Fruit fly (Drosophila melanogaster) whole organism, embryonic: ENCODE measurements around the gene CG7841.

ENCODE experiments used
- Antp ChIP-seq: fragments of 200-800 bp; sonication (Bioruptor generic); optimal IDR thresholded peaks from 3 replicates; lab custom pipeline; 2016; ENCODE audit warnings: missing biosample characterization, missing genetic modification characterization
- Atf6 ChIP-seq: fragments of 200-800 bp; sonication (Bioruptor generic); IDR thresholded peaks from 2 replicates; pipeline ENCODE4 v1.3.6; 2022; ENCODE audit warnings: missing biosample characterization, missing genetic modification characterization
- CG1024 ChIP-seq: fragments of 200-800 bp; sonication (Bioruptor generic); IDR thresholded peaks from 2 replicates; pipeline ENCODE4 v1.3.6; 2022; ENCODE audit warnings: missing biosample characterization, missing genetic modification characterization
- CG10274 ChIP-seq: fragments of 200-800 bp; sonication (Bioruptor generic); optimal IDR thresholded peaks from 3 replicates; lab custom pipeline; 2017; ENCODE audit warnings: missing biosample characterization, mild to moderate bottlenecking, missing genetic modification characterization
- CG11247 ChIP-seq: fragments of 200-800 bp; sonication (Bioruptor generic); IDR thresholded peaks from 2 replicates; pipeline ENCODE4 v1.3.6; 2022; ENCODE audit warnings: missing biosample characterization, missing genetic modification characterization
- CG11696 ChIP-seq: fragments of 200-800 bp; sonication (Bioruptor generic); IDR thresholded peaks from 2 replicates; pipeline ENCODE4 v1.3.6; 2022; ENCODE audit warnings: missing biosample characterization, missing genetic modification characterization
- CG12071 ChIP-seq: fragments of 200-800 bp; sonication (Bioruptor generic); optimal IDR thresholded peaks from 3 replicates; lab custom pipeline; 2018; ENCODE audit warnings: missing biosample characterization, mild to moderate bottlenecking, missing genetic modification characterization
- CG12104 ChIP-seq: fragments of 200-800 bp; sonication (Bioruptor generic); optimal IDR thresholded peaks from 3 replicates; lab custom pipeline; 2016; ENCODE audit warnings: missing biosample characterization, missing genetic modification characterization
- CG13894 ChIP-seq: fragments of 200-800 bp; sonication (Bioruptor generic); optimal IDR thresholded peaks from 3 replicates; lab custom pipeline; 2018; ENCODE audit warnings: missing biosample characterization, mild to moderate bottlenecking, missing genetic modification characterization, moderate library complexity
- CG14050 ChIP-seq: fragments of 200-800 bp; sonication (Bioruptor generic); IDR thresholded peaks from 3 replicates; pipeline ENCODE4 v1.3.6; 2022; ENCODE audit warnings: missing biosample characterization, missing genetic modification characterization
- CG15073 ChIP-seq: fragments of 200-800 bp; sonication (Bioruptor generic); optimal IDR thresholded peaks from 2 replicates; lab custom pipeline; 2016; ENCODE audit warnings: missing biosample characterization, missing genetic modification characterization
- CG16815 ChIP-seq: fragments of 200-800 bp; sonication (Bioruptor generic); optimal IDR thresholded peaks from 3 replicates; lab custom pipeline; 2017; ENCODE audit warnings: missing biosample characterization, mild to moderate bottlenecking, missing genetic modification characterization
- CG2116 ChIP-seq: fragments of 200-800 bp; sonication (Bioruptor generic); optimal IDR thresholded peaks from 3 replicates; lab custom pipeline; 2018; ENCODE audit warnings: missing biosample characterization, mild to moderate bottlenecking, missing genetic modification characterization
- CG2129 ChIP-seq: fragments of 200-800 bp; sonication (Bioruptor generic); IDR thresholded peaks from 2 replicates; pipeline ENCODE4 v1.3.6; 2022; ENCODE audit warnings: missing biosample characterization, missing genetic modification characterization; ENCODE audit not compliant: partially characterized antibody
- CG3065 ChIP-seq: fragments of 200-800 bp; sonication (Bioruptor generic); optimal IDR thresholded peaks from 2 replicates; lab custom pipeline; 2016; ENCODE audit warnings: missing biosample characterization, missing genetic modification characterization
- CG34224 ChIP-seq: fragments of 200-800 bp; sonication (Bioruptor generic); IDR thresholded peaks from 3 replicates; pipeline ENCODE4 v1.3.6; 2022; ENCODE audit warnings: missing biosample characterization, missing genetic modification characterization; ENCODE audit not compliant: partially characterized antibody
- CG6175 ChIP-seq: fragments of 200-800 bp; sonication (Bioruptor generic); IDR thresholded peaks from 3 replicates; pipeline ENCODE4 v1.3.6; 2022; ENCODE audit warnings: missing biosample characterization, missing genetic modification characterization
- CG7928 ChIP-seq: fragments of 200-800 bp; sonication (Bioruptor generic); optimal IDR thresholded peaks from 2 replicates; lab custom pipeline; 2017; ENCODE audit warnings: missing biosample characterization, mild to moderate bottlenecking, missing genetic modification characterization
- CG9215 ChIP-seq: fragments of 200-800 bp; sonication (Bioruptor generic); IDR thresholded peaks from 2 replicates; pipeline ENCODE4 v1.3.6; 2022; ENCODE audit warnings: missing biosample characterization, missing genetic modification characterization
- D19B ChIP-seq: fragments of 200-800 bp; sonication (Bioruptor generic); optimal IDR thresholded peaks from 2 replicates; lab custom pipeline; 2017; ENCODE audit warnings: missing biosample characterization, mild to moderate bottlenecking, missing genetic modification characterization
- Dbx ChIP-seq: fragments of 200-800 bp; sonication (Bioruptor generic); IDR thresholded peaks from 3 replicates; pipeline ENCODE4 v1.3.6; 2022; ENCODE audit warnings: missing biosample characterization, missing genetic modification characterization
- Doc3 ChIP-seq: fragments of 200-800 bp; sonication (Bioruptor generic); IDR thresholded peaks from 3 replicates; pipeline ENCODE4 v1.3.6; 2022; ENCODE audit warnings: missing biosample characterization, missing genetic modification characterization; ENCODE audit not compliant: partially characterized antibody
- E2f1 ChIP-seq: fragments of 200-800 bp; sonication (Bioruptor generic); IDR thresholded peaks from 2 replicates; pipeline ENCODE4 v1.3.6; 2022; ENCODE audit warnings: missing biosample characterization, missing genetic modification characterization
- Elba2 ChIP-seq: fragments of 200-800 bp; sonication (Bioruptor generic); optimal IDR thresholded peaks from 3 replicates; lab custom pipeline; 2016; ENCODE audit warnings: missing biosample characterization, missing genetic modification characterization
- Ets65A ChIP-seq: fragments of 200-800 bp; sonication (Bioruptor generic); peaks from one replicate; lab custom pipeline; 2016; ENCODE audit warnings: missing biosample characterization, missing genetic modification characterization
- Fer3 ChIP-seq: fragments of 200-800 bp; sonication (Bioruptor generic); optimal IDR thresholded peaks from 2 replicates; lab custom pipeline; 2018; ENCODE audit warnings: missing biosample characterization, mild to moderate bottlenecking, missing genetic modification characterization, moderate library complexity
- HLH3B ChIP-seq: fragments of 200-800 bp; sonication (Bioruptor generic); IDR thresholded peaks from 2 replicates; pipeline ENCODE4 v1.3.6; 2022; ENCODE audit warnings: missing biosample characterization, missing genetic modification characterization
- Hey ChIP-seq: fragments of 200-800 bp; sonication (Bioruptor generic); optimal IDR thresholded peaks from 3 replicates; lab custom pipeline; 2018; ENCODE audit warnings: missing biosample characterization, mild to moderate bottlenecking, missing genetic modification characterization
- Hr78 ChIP-seq, 2 experiments: fragments of 200-800 bp in 1 of 2; fragments of >200 bp in 1 of 2; sonication (Bioruptor generic) in 1 of 2; optimal IDR thresholded peaks; 2 replicates each; lab custom pipeline; 2017 to 2019; ENCODE audit warnings: missing biosample characterization in 2 of 2, missing genetic modification characterization in 2 of 2, mild to moderate bottlenecking in 1 of 2, moderate library complexity in 1 of 2
- MBD-R2 ChIP-seq: fragments of 200-800 bp; sonication (Bioruptor generic); IDR thresholded peaks from 2 replicates; pipeline ENCODE4 v1.3.6; 2022; ENCODE audit warnings: missing biosample characterization, missing genetic modification characterization
- PHDP ChIP-seq: fragments of 200-800 bp; sonication (Bioruptor generic); optimal IDR thresholded peaks from 3 replicates; lab custom pipeline; 2018; ENCODE audit warnings: missing biosample characterization, mild to moderate bottlenecking, missing genetic modification characterization, moderate library complexity
- Rx ChIP-seq: fragments of 200-800 bp; sonication (Bioruptor generic); IDR thresholded peaks from 2 replicates; pipeline ENCODE4 v1.3.6; 2022; ENCODE audit warnings: missing biosample characterization, missing genetic modification characterization
- bcd ChIP-seq: fragments of 200-800 bp; sonication (Bioruptor generic); optimal IDR thresholded peaks from 2 replicates; lab custom pipeline; 2017; ENCODE audit warnings: missing biosample characterization, mild to moderate bottlenecking, missing genetic modification characterization
- btn ChIP-seq: fragments of 200-800 bp; sonication (Bioruptor generic); optimal IDR thresholded peaks from 2 replicates; lab custom pipeline; 2016; ENCODE audit warnings: missing biosample characterization, missing genetic modification characterization
- croc ChIP-seq: fragments of 200-800 bp; sonication (Bioruptor generic); conservative IDR thresholded peaks from 3 replicates; pipeline ENCODE4 v1.3.6; 2022; ENCODE audit warnings: missing biosample characterization, missing genetic modification characterization
- dimm ChIP-seq: fragments of 200-800 bp; sonication (Bioruptor generic); IDR thresholded peaks from 2 replicates; pipeline ENCODE4 v1.3.6; 2022; ENCODE audit warnings: missing biosample characterization, missing genetic modification characterization
- dmrt99B ChIP-seq: fragments of 200-800 bp; sonication (Bioruptor generic); optimal IDR thresholded peaks from 2 replicates; lab custom pipeline; 2018; ENCODE audit warnings: missing biosample characterization, mild to moderate bottlenecking, missing genetic modification characterization, moderate library complexity
- dysf ChIP-seq: fragments of 200-800 bp; sonication (Bioruptor generic); IDR thresholded peaks from 3 replicates; pipeline ENCODE4 v1.3.6; 2022; ENCODE audit warnings: missing biosample characterization, missing genetic modification characterization
- fd64A ChIP-seq: fragments of 200-800 bp; sonication (Bioruptor generic); optimal IDR thresholded peaks from 3 replicates; lab custom pipeline; 2018; ENCODE audit warnings: missing biosample characterization, mild to moderate bottlenecking, missing genetic modification characterization
- grau ChIP-seq: fragments of 200-800 bp; optimal IDR thresholded peaks from 3 replicates; lab custom pipeline; 2019; ENCODE audit warnings: missing biosample characterization, mild to moderate bottlenecking, missing genetic modification characterization, moderate library complexity
- kah ChIP-seq: fragments of 200-800 bp; sonication (Bioruptor generic); optimal IDR thresholded peaks from 2 replicates; lab custom pipeline; 2018; ENCODE audit warnings: missing biosample characterization, mild to moderate bottlenecking, missing genetic modification characterization
- lbe ChIP-seq: fragments of 200-800 bp; sonication (Bioruptor generic); optimal IDR thresholded peaks from 2 replicates; lab custom pipeline; 2016; ENCODE audit warnings: missing biosample characterization, mild to moderate bottlenecking, missing genetic modification characterization
- pita ChIP-seq: fragments of 200-800 bp; sonication (Bioruptor generic); optimal IDR thresholded peaks from 2 replicates; lab custom pipeline; 2017; ENCODE audit warnings: missing biosample characterization, mild to moderate bottlenecking, missing genetic modification characterization
- scrt ChIP-seq: fragments of 200-800 bp; sonication (Bioruptor generic); optimal IDR thresholded peaks from 2 replicates; lab custom pipeline; 2018; ENCODE audit warnings: missing biosample characterization, mild to moderate bottlenecking, missing genetic modification characterization, moderate library complexity
- sug ChIP-seq: fragments of 200-800 bp; optimal IDR thresholded peaks from 2 replicates; lab custom pipeline; 2019; ENCODE audit warnings: missing biosample characterization, mild to moderate bottlenecking, missing genetic modification characterization, moderate library complexity
- tll ChIP-seq, 2 experiments: fragments of 200-800 bp in 1 of 2; fragments of >200 bp in 1 of 2; sonication (Bioruptor generic) in 1 of 2; optimal IDR thresholded peaks; 2 replicates each; lab custom pipeline; 2017 to 2019; ENCODE audit warnings: missing biosample characterization in 2 of 2, missing genetic modification characterization in 2 of 2, mild to moderate bottlenecking in 1 of 2, moderate library complexity in 1 of 2
- vnd ChIP-seq: fragments of 200-800 bp; sonication (Bioruptor generic); IDR thresholded peaks from 3 replicates; pipeline ENCODE4 v1.3.6; 2022; ENCODE audit warnings: missing biosample characterization, missing genetic modification characterization; ENCODE audit not compliant: partially characterized antibody
- vvl ChIP-seq: fragments of 200-800 bp; sonication (Bioruptor generic); IDR thresholded peaks from 2 replicates; pipeline ENCODE4 v1.3.6; 2022; ENCODE audit warnings: missing biosample characterization, missing genetic modification characterization
- wdn ChIP-seq: fragments of 200-800 bp; sonication (Bioruptor generic); IDR thresholded peaks from 2 replicates; pipeline ENCODE4 v1.3.6; 2022; ENCODE audit warnings: missing biosample characterization, missing genetic modification characterization

CG7841 gene

DNA sequence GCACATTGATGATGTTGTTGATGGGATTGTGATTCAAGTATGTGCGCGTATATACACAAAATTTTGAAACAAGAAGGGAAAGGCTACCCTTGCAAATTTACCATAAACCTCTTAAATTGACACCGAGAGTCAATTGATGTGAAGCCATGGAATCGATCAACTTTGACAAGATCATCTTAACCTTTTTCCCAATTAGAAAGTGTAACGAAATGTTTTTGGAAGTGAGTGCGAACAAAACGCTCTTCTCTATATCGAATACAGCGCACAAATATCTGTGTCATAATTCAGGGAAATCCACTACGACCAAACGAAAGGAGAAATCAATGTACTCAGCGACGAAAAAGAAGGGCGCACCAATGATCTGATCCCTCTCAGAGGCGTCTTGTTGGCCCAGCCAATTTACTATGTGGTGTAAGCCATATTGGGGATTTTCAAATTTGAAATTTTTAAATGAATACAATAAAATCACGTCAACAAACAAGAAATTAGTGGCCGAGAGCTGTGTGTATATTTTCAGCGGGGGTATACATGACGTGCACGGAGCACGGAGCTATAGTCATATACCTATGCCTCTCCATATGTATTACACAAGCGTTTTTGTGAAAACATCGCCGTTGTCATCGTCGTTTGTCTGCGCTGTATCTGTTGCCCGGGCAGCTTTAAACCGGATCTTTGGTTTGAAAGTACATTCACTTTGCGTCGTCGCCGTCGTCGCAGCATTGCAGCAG, 25.5 kb upstream of the CG7841 start (continued):
- TF ChIP-seq vnd (GFP tag; lab: Robert Waterston, UW) (no peak), dysf (GFP tag; lab: Robert Waterston, UW) (peak; percentile 53), grau (peak; percentile 36), bcd (GFP tag; lab: Kevin White, UChicago) (peak; percentile 28), Elba2 (no peak), CG3065 (GFP tag; lab: Kevin White, UChicago) (no peak), Ets65A (peak; percentile 85), CG10274 (GFP tag; lab: Kevin White, UChicago) (peak; percentile 99), Hr78 (GFP tag; optimal IDR thresholded peaks at IDR 0.05; lab: Kevin White, UChicago) (no peak), kah (no peak), Doc3 (no peak), tll (GFP tag; optimal IDR thresholded peaks at IDR 0.05; lab: Kevin White, UChicago) (no peak), PHDP (tag; lab: Kevin White, UChicago) (peak; percentile 33), scrt (GFP tag; lab: Kevin White, UChicago) (no peak), croc (GFP tag; lab: Robert Waterston, UW) (no peak; the same call in 2 of the 3 replicates), CG6175 (no peak), CG14050 (no peak), Antp (GFP tag; lab: Kevin White, UChicago) (peak; percentile 38), Fer3 (no peak), wdn (GFP tag; lab: Robert Waterston, UW) (no peak), CG2116 (GFP tag; lab: Kevin White, UChicago) (no peak), D19B (GFP tag; lab: Kevin White, UChicago) (peak; percentile 11), CG7928 (no peak), fd64A (GFP tag; lab: Kevin White, UChicago) (peak; percentile 42), CG13894 (no peak), CG12071 (GFP tag; lab: Kevin White, UChicago) (peak; percentile 48), lbe (peak; percentile 87), CG9215 (GFP tag; lab: Robert Waterston, UW) (peak; percentile 11; the same call in 1 of the 2 replicates), CG15073 (no peak), btn (peak; percentile 37), sug (tag; lab: Kevin White, UChicago) (no peak), E2f1 (GFP tag; lab: Robert Waterston, UW) (0 out of 2 replicates have a peak, but pooled peaks have one; percentile 21), Atf6 (no peak), MBD-R2 (GFP tag; lab: Robert Waterston, UW) (no peak; the same call in 1 of the 2 replicates), CG11247 (GFP tag; lab: Robert Waterston, UW) (peak; percentile 14; the same call in 1 of the 2 replicates), Dbx (no peak; the same call in 2 of the 3 replicates), HLH3B (GFP tag; lab: Robert Waterston, UW) (peak; percentile 57), CG16815 (GFP tag; lab: Kevin White, UChicago) (no peak), Hey (tag; lab: Kevin White, UChicago) (no peak), pita (no peak), CG34224 (GFP tag; lab: Robert Waterston, UW) (no peak), Rx (peak; percentile 35), CG11696 (GFP tag; lab: Robert Waterston, UW) (peak; percentile 28; the same call in 1 of the 2 replicates), CG1024 (GFP tag; lab: Robert Waterston, UW) (peak; percentile 49; the same call in 1 of the 2 replicates), dimm (no peak), dmrt99B (tag; lab: Kevin White, UChicago) (peak; percentile 81), CG12104 (GFP tag; lab: Kevin White, UChicago) (no peak), CG2129 (GFP tag; lab: Robert Waterston, UW) (no peak), vvl (GFP tag; lab: Robert Waterston, UW) (peak; percentile 35; the same call in 1 of the 2 replicates)
